Worm (Caenorhabditis elegans) whole organism, L2 larva: ENCODE data around the gene C06G3.8.

Source experiments
- egl-27 ChIP-seq: sonication (generic microtip); optimal IDR thresholded peaks from 3 replicates; lab custom pipeline; 2017; ENCODE audit warnings: missing biosample characterization, missing genetic modification reagents, missing genetic modification characterization
- elt-3 ChIP-seq: sonication (generic microtip); optimal IDR thresholded peaks from 2 replicates; lab custom pipeline; 2017; ENCODE audit warnings: missing biosample characterization, missing genetic modification characterization
- fos-1 ChIP-seq: fragments of 150-350 bp; optimal IDR thresholded peaks from 2 replicates; lab custom pipeline; 2014; ENCODE audit warnings: missing biosample characterization, missing genetic modification characterization
- lin-13 ChIP-seq: fragments of 150-350 bp; optimal IDR thresholded peaks from 2 replicates; lab custom pipeline; 2014; ENCODE audit warnings: missing biosample characterization, missing genetic modification reagents, missing genetic modification characterization
- nhr-10 ChIP-seq: sonication (generic microtip); optimal IDR thresholded peaks from 2 replicates; lab custom pipeline; 2017; ENCODE audit warnings: missing biosample characterization, missing genetic modification characterization
- ztf-11 ChIP-seq: sonication (generic microtip); optimal IDR thresholded peaks from 2 replicates; lab custom pipeline; 2017; ENCODE audit warnings: missing biosample characterization, missing genetic modification characterization

ce11 chrIV:7051515-7051914 lies 19.2 kb upstream of the C06G3.8 start:
- TF ChIP-seq nhr-10 (tag; lab: Kevin White, UChicago): no peak
- no peak for TF ChIP-seq egl-27 (tag; lab: Kevin White, UChicago)
- TF ChIP-seq lin-13 (GFP tag; lab: Kevin White, UChicago): no peak
- TF ChIP-seq ztf-11 (tag; lab: Kevin White, UChicago): no peak
- TF ChIP-seq elt-3 (tag; lab: Kevin White, UChicago): no peak
- no peak for TF ChIP-seq fos-1 (tag; lab: Kevin White, UChicago)
